Fruit fly (Drosophila melanogaster): ENCODE measurements around the gene Frq2.

DNA sequence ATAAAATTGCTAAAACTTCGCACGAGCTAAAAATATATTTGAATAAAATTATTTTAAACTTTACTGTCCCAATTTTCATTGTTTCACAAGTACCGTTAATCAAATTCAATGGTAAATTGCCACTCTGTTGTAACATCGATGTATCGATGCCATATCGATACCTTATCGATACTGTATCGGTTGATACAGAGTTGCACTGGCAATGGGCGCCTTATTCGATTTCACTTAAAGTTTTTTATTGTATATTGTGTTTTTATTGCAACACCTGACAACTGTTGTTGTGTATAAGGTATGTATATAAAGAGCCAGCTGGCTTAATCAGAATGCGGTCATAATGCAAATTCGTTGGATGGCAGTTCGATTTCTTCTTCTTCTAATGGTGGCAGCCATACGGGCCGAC lies 39.1 kb upstream of the Frq2 start, which contains the start of gene CG43229:
- TF ChIP-seq h (GFP tag; optimal IDR thresholded peaks at IDR 0.05) (no peak), CG9705 (GFP tag; optimal IDR thresholded peaks at IDR 0.05) (no peak), dsf (GFP tag; optimal IDR thresholded peaks at IDR 0.05; ENCODE audit: borderline replicate concordance) (no peak), br (GFP tag; optimal IDR thresholded peaks at IDR 0.05) (no peak), OdsH (GFP tag; optimal IDR thresholded peaks at IDR 0.05) (no peak), usp (GFP tag; optimal IDR thresholded peaks at IDR 0.05) (no peak), Sp1 (GFP tag; optimal IDR thresholded peaks at IDR 0.05) (no peak), GATAd (GFP tag; optimal IDR thresholded peaks at IDR 0.05) (no peak), Mio (GFP tag; optimal IDR thresholded peaks at IDR 0.05) (no peak)

Measured in whole organism, wandering third instar larva.